Worm (Caenorhabditis elegans) whole organism, mixed stage, embryonic: ENCODE data around the gene C15H9.11.

Experiments
- ceh-83 ChIP-seq: fragments of 200-800 bp; sonication (Bioruptor generic); optimal IDR thresholded peaks from 2 replicates; lab custom pipeline; 2018; ENCODE audit warnings: mild to moderate bottlenecking, missing genetic modification characterization, missing compliant biosample characterization
- ces-1 ChIP-seq: fragments of 150-350 bp; optimal IDR thresholded peaks from 2 replicates; lab custom pipeline; 2014; ENCODE audit warnings: missing biosample characterization, missing genetic modification reagents, missing genetic modification characterization
- elt-3 ChIP-seq: fragments of 150-350 bp; optimal IDR thresholded peaks from 2 replicates; lab custom pipeline; 2014; ENCODE audit warnings: missing biosample characterization, missing genetic modification characterization
- hlh-1 ChIP-seq: fragments of 150-350 bp; optimal IDR thresholded peaks from 2 replicates; lab custom pipeline; 2014; ENCODE audit warnings: missing biosample characterization, missing genetic modification reagents, missing genetic modification characterization
- mab-5 ChIP-seq: fragments of 150-350 bp; optimal IDR thresholded peaks from 2 replicates; lab custom pipeline; 2014; ENCODE audit warnings: missing biosample characterization, missing genetic modification characterization
- mep-1 ChIP-seq: fragments of 150-350 bp; optimal IDR thresholded peaks from 2 replicates; lab custom pipeline; 2017; ENCODE audit warnings: missing biosample characterization, missing genetic modification reagents, missing genetic modification characterization, inconsistent platforms
- nhr-12 ChIP-seq: fragments of 150-350 bp; optimal IDR thresholded peaks from 2 replicates; lab custom pipeline; 2014; ENCODE audit warnings: missing biosample characterization, missing genetic modification characterization
- nhr-28 ChIP-seq: fragments of 150-350 bp; optimal IDR thresholded peaks from 2 replicates; lab custom pipeline; 2014; ENCODE audit warnings: missing biosample characterization, missing genetic modification characterization
- snpc-4 ChIP-seq: fragments of 150-350 bp; optimal IDR thresholded peaks from 2 replicates; lab custom pipeline; 2014; ENCODE audit warnings: missing biosample characterization, missing genetic modification characterization
- unc-62 ChIP-seq: fragments of 150-350 bp; optimal IDR thresholded peaks from 2 replicates; lab custom pipeline; 2014; ENCODE audit warnings: missing biosample characterization, missing genetic modification reagents, missing genetic modification characterization
- ztf-11 ChIP-seq: fragments of 150-350 bp; optimal IDR thresholded peaks from 2 replicates; lab custom pipeline; 2014; ENCODE audit warnings: missing biosample characterization, missing genetic modification characterization

DNA sequence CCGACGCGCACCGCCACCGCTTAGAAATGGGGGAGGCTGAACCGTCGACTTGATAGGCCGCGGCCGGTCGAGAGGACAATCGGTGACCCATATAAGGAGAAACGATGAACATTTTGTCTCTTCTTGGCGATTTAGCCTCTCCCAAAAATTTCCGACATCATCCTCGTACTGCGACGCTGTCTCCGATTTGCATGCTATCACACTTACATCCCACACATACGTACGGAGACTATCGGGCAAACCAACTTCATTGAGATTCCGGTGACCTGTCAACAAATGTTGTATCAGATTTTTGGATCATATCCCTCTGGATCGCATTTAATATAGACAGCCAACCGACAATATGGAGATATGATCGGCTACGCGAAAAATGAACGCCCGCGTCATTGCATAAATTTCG, 36.6 kb downstream of the C15H9.11 start:
- no peak for TF ChIP-seq ztf-11 (tag; lab: Kevin White, UChicago)
- TF ChIP-seq nhr-12 (tag; lab: Kevin White, UChicago): no peak
- TF ChIP-seq unc-62: no peak
- no peak for TF ChIP-seq elt-3 (tag; lab: Kevin White, UChicago)
- TF ChIP-seq nhr-28 (tag; lab: Kevin White, UChicago): no peak
- no peak for TF ChIP-seq ceh-83 (GFP tag; lab: Kevin White, UChicago)
- TF ChIP-seq snpc-4: no peak
- no peak for TF ChIP-seq hlh-1 (tag; lab: Kevin White, UChicago)
- no peak for TF ChIP-seq mep-1
- TF ChIP-seq mab-5 (tag; lab: Kevin White, UChicago): no peak
- no peak for TF ChIP-seq ces-1 (GFP tag; lab: Kevin White, UChicago)
